Fruit fly (Drosophila melanogaster): ENCODE results near the gene Nup43.
A peak's percentile ranks its signal among the peaks of the same experiment; 100 is the strongest.

dm6 chr3R:18398460-18398901 is 32.0 kb downstream of the Nup43 start:
- TF ChIP-seq CG6854 (GFP tag; optimal IDR thresholded peaks at IDR 0.05) (peak; percentile 2), Sox102F (GFP tag; optimal IDR thresholded peaks at IDR 0.05) (no peak), OdsH (GFP tag; optimal IDR thresholded peaks at IDR 0.05) (no peak), CG8632 (GFP tag; optimal IDR thresholded peaks at IDR 0.05) (no peak), spab (GFP tag; optimal IDR thresholded peaks at IDR 0.05) (no peak), Blimp-1 (GFP tag; optimal IDR thresholded peaks at IDR 0.05) (no peak)

Data from whole organism, prepupa.